Worm (Caenorhabditis elegans) whole organism, mixed stage, embryonic: Measurements from ENCODE around the gene srh-170.

Experiments used
- ceh-83 ChIP-seq: fragments of 200-800 bp; sonication (Bioruptor generic); optimal IDR thresholded peaks from 2 replicates; lab custom pipeline; 2018; ENCODE audit warnings: mild to moderate bottlenecking, missing genetic modification characterization, missing compliant biosample characterization
- cnd-1 ChIP-seq: fragments of 200-800 bp; sonication (Bioruptor generic); optimal IDR thresholded peaks from 2 replicates; lab custom pipeline; 2018; ENCODE audit warnings: mild to moderate bottlenecking, missing genetic modification characterization, missing compliant biosample characterization
- elt-3 ChIP-seq: fragments of 150-350 bp; optimal IDR thresholded peaks from 2 replicates; lab custom pipeline; 2014; ENCODE audit warnings: missing biosample characterization, missing genetic modification characterization
- ham-2 ChIP-seq: fragments of 200-800 bp; sonication (Bioruptor generic); optimal IDR thresholded peaks from 2 replicates; lab custom pipeline; 2018; ENCODE audit warnings: mild to moderate bottlenecking, missing genetic modification characterization, missing compliant biosample characterization
- hlh-1 ChIP-seq: fragments of 150-350 bp; optimal IDR thresholded peaks from 2 replicates; lab custom pipeline; 2014; ENCODE audit warnings: missing biosample characterization, missing genetic modification reagents, missing genetic modification characterization
- nhr-237 ChIP-seq: fragments of 150-350 bp; optimal IDR thresholded peaks from 2 replicates; lab custom pipeline; 2014; ENCODE audit warnings: missing biosample characterization, missing genetic modification characterization
- nhr-28 ChIP-seq: fragments of 150-350 bp; optimal IDR thresholded peaks from 2 replicates; lab custom pipeline; 2014; ENCODE audit warnings: missing biosample characterization, missing genetic modification characterization
- nhr-76 ChIP-seq: sonication (generic microtip); optimal IDR thresholded peaks from 2 replicates; lab custom pipeline; 2017; ENCODE audit warnings: missing biosample characterization, missing genetic modification characterization
- sem-2 ChIP-seq: fragments of 200-800 bp; sonication (Bioruptor generic); optimal IDR thresholded peaks from 2 replicates; lab custom pipeline; 2018; ENCODE audit warnings: mild to moderate bottlenecking, missing genetic modification characterization, missing compliant biosample characterization
- snpc-4 ChIP-seq: fragments of 150-350 bp; optimal IDR thresholded peaks from 2 replicates; lab custom pipeline; 2014; ENCODE audit warnings: missing biosample characterization, missing genetic modification characterization
- zip-8 ChIP-seq: fragments of 150-350 bp; optimal IDR thresholded peaks from 2 replicates; lab custom pipeline; 2014; ENCODE audit warnings: missing biosample characterization, missing genetic modification characterization
- ztf-11 ChIP-seq: fragments of 150-350 bp; optimal IDR thresholded peaks from 2 replicates; lab custom pipeline; 2014; ENCODE audit warnings: missing biosample characterization, missing genetic modification characterization

DNA sequence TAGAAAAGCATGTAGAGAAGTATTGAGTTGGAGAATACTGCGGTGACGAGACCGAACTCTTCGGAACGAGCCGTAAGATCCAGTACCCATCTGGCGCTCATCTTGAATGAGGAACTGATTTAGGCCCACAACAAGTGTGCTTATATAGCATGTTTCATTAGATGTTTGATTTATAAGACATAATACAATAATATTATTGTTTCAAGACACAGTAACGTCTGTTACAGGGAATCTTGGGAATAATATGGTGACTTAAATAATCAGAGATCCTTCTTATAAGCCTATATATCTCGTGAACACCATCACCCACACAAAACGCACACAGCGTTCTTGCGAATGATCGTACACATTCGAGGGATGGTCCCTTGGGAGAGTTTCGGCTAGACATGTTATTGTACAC is 4.9 kb downstream of the srh-170 start, which contains the start of gene str-88:
- TF ChIP-seq ham-2 (GFP tag; lab: Kevin White, UChicago), result no peak
- TF ChIP-seq zip-8 (tag; lab: Kevin White, UChicago), result no peak
- TF ChIP-seq snpc-4 (tag; lab: Kevin White, UChicago), result no peak
- TF ChIP-seq cnd-1 (tag; lab: Kevin White, UChicago), result no peak
- TF ChIP-seq ceh-83 (GFP tag; lab: Kevin White, UChicago), result no peak
- no peak for TF ChIP-seq nhr-237 (tag; lab: Kevin White, UChicago)
- no peak for TF ChIP-seq ztf-11
- TF ChIP-seq sem-2 (GFP tag; lab: Kevin White, UChicago), result no peak
- no peak for TF ChIP-seq nhr-28 (tag; lab: Kevin White, UChicago)
- no peak for TF ChIP-seq nhr-76
- TF ChIP-seq hlh-1 (tag; lab: Kevin White, UChicago), result no peak
- TF ChIP-seq elt-3 (tag; lab: Kevin White, UChicago), result no peak
